Worm (Caenorhabditis elegans) whole organism, L3 larva: Measurements from ENCODE around the gene cest-17.

Experiments used
- R02D3.7 ChIP-seq: fragments of 150-350 bp; optimal IDR thresholded peaks from 2 replicates; lab custom pipeline; 2014; ENCODE audit warnings: missing biosample characterization, missing genetic modification characterization
- ZK546.5 ChIP-seq: sonication (generic microtip); optimal IDR thresholded peaks from 2 replicates; lab custom pipeline; 2017; ENCODE audit warnings: missing biosample characterization, missing genetic modification characterization
- aly-2 ChIP-seq: fragments of 150-350 bp; optimal IDR thresholded peaks from 2 replicates; lab custom pipeline; 2014; ENCODE audit warnings: missing biosample characterization, missing genetic modification characterization
- ama-1 ChIP-seq: fragments of 150-350 bp; optimal IDR thresholded peaks from 2 replicates; lab custom pipeline; 2018
- ceh-16 ChIP-seq: sonication (generic microtip); optimal IDR thresholded peaks from 2 replicates; lab custom pipeline; 2017; ENCODE audit warnings: missing biosample characterization, missing genetic modification characterization
- ceh-28 ChIP-seq: fragments of 150-350 bp; optimal IDR thresholded peaks from 2 replicates; lab custom pipeline; 2014; ENCODE audit warnings: missing biosample characterization, missing genetic modification reagents, missing genetic modification characterization
- ceh-82 ChIP-seq: fragments of 150-350 bp; optimal IDR thresholded peaks from 2 replicates; lab custom pipeline; 2014; ENCODE audit warnings: missing biosample characterization, missing genetic modification characterization
- egl-27 ChIP-seq: sonication (generic microtip); optimal IDR thresholded peaks from 4 replicates; lab custom pipeline; 2017; ENCODE audit warnings: missing biosample characterization, missing genetic modification reagents, missing genetic modification characterization
- egl-5 ChIP-seq: fragments of 150-350 bp; optimal IDR thresholded peaks from 2 replicates; lab custom pipeline; 2017; ENCODE audit warnings: missing biosample characterization, missing genetic modification reagents, missing genetic modification characterization, inconsistent platforms
- elt-1 ChIP-seq: fragments of 150-350 bp; optimal IDR thresholded peaks from 2 replicates; lab custom pipeline; 2014; ENCODE audit warnings: missing biosample characterization, missing genetic modification characterization
- elt-2 ChIP-seq: sonication (generic microtip); optimal IDR thresholded peaks from 2 replicates; lab custom pipeline; 2016; ENCODE audit warnings: missing genetic modification reagents, mild to moderate bottlenecking, missing genetic modification characterization, missing compliant biosample characterization
- fkh-2 ChIP-seq: fragments of 150-350 bp; optimal IDR thresholded peaks from 2 replicates; lab custom pipeline; 2014; ENCODE audit warnings: missing biosample characterization, missing genetic modification reagents, missing genetic modification characterization
- fos-1 ChIP-seq: fragments of 150-350 bp; optimal IDR thresholded peaks from 2 replicates; lab custom pipeline; 2014; ENCODE audit warnings: missing biosample characterization, missing genetic modification characterization
- hmg-11 ChIP-seq: sonication (generic microtip); optimal IDR thresholded peaks from 2 replicates; lab custom pipeline; 2016; ENCODE audit warnings: missing genetic modification characterization, missing compliant biosample characterization
- lin-15B ChIP-seq: fragments of 150-350 bp; optimal IDR thresholded peaks from 2 replicates; lab custom pipeline; 2014; ENCODE audit warnings: missing biosample characterization, missing genetic modification characterization
- lsy-12 ChIP-seq: sonication (generic microtip); optimal IDR thresholded peaks from 2 replicates; lab custom pipeline; 2016; ENCODE audit warnings: mild to moderate bottlenecking, missing genetic modification characterization, missing compliant biosample characterization
- mdl-1 ChIP-seq: fragments of 150-350 bp; optimal IDR thresholded peaks from 2 replicates; lab custom pipeline; 2014; ENCODE audit warnings: missing biosample characterization, missing genetic modification characterization
- mml-1 ChIP-seq: fragments of 150-350 bp; sonication (generic microtip); optimal IDR thresholded peaks from 3 replicates; lab custom pipeline; 2014; ENCODE audit warnings: missing biosample characterization, missing genetic modification characterization
- nfya-1 ChIP-seq: sonication (generic microtip); optimal IDR thresholded peaks from 2 replicates; lab custom pipeline; 2017; ENCODE audit warnings: missing genetic modification characterization, mild to moderate bottlenecking, missing compliant biosample characterization, antibody characterized with exemption, moderate library complexity; ENCODE audit not compliant: insufficient read depth
- nhr-12 ChIP-seq: fragments of 150-350 bp; optimal IDR thresholded peaks from 2 replicates; lab custom pipeline; 2014; ENCODE audit warnings: missing biosample characterization, missing genetic modification characterization
- nhr-23 ChIP-seq: fragments of 150-350 bp; optimal IDR thresholded peaks from 2 replicates; lab custom pipeline; 2014; ENCODE audit warnings: missing biosample characterization, missing genetic modification reagents, missing genetic modification characterization
- nhr-25 ChIP-seq: sonication (generic microtip); optimal IDR thresholded peaks from 2 replicates; lab custom pipeline; 2017; ENCODE audit warnings: missing biosample characterization, missing genetic modification characterization
- nhr-67 ChIP-seq: fragments of 150-350 bp; optimal IDR thresholded peaks from 2 replicates; lab custom pipeline; 2014; ENCODE audit warnings: missing biosample characterization, missing genetic modification characterization
- nhr-76 ChIP-seq: fragments of 150-350 bp; sonication (generic microtip); optimal IDR thresholded peaks from 5 replicates; lab custom pipeline; 2014; ENCODE audit warnings: missing biosample characterization, missing genetic modification characterization
- pqm-1 ChIP-seq: fragments of 150-350 bp; optimal IDR thresholded peaks from 2 replicates; lab custom pipeline; 2017; ENCODE audit warnings: missing biosample characterization, missing genetic modification characterization, inconsistent platforms
- skn-1 ChIP-seq: fragments of 150-350 bp; optimal IDR thresholded peaks from 2 replicates; lab custom pipeline; 2014; ENCODE audit warnings: missing biosample characterization, missing genetic modification characterization
- tbx-2 ChIP-seq: sonication (generic microtip); optimal IDR thresholded peaks from 2 replicates; lab custom pipeline; 2016; ENCODE audit warnings: mild to moderate bottlenecking, missing genetic modification characterization, missing compliant biosample characterization
- unc-62 ChIP-seq: fragments of 150-350 bp; sonication (generic microtip); optimal IDR thresholded peaks from 4 replicates; lab custom pipeline; 2014; ENCODE audit warnings: missing biosample characterization, missing genetic modification reagents, missing genetic modification characterization
- zag-1 ChIP-seq: fragments of 150-350 bp; optimal IDR thresholded peaks from 2 replicates; lab custom pipeline; 2014; ENCODE audit warnings: missing biosample characterization, missing genetic modification characterization
- ztf-11 ChIP-seq: fragments of 150-350 bp; optimal IDR thresholded peaks from 2 replicates; lab custom pipeline; 2014; ENCODE audit warnings: missing biosample characterization, missing genetic modification characterization
- ztf-4 ChIP-seq: fragments of 150-350 bp; optimal IDR thresholded peaks from 2 replicates; lab custom pipeline; 2014; ENCODE audit warnings: missing biosample characterization, missing genetic modification characterization

The cest-17 gene

ce11 chrV:8206931-8207330, 3.8 kb downstream of the cest-17 start, which contains the start of gene timp-1:
Gene timp-1, plus strand, starts transcription at chrV:8207235.
- TF ChIP-seq aly-2 (tag; lab: Kevin White, UChicago) = no peak
- TF ChIP-seq nhr-23 = peak; percentile 45
- no peak for TF ChIP-seq egl-27
- TF ChIP-seq ZK546.5 = no peak

ce11 chrV:8210527-8210926, 7.4 kb downstream of the cest-17 start:
- TF ChIP-seq fos-1 (tag; lab: Kevin White, UChicago) (no peak), nhr-76 (tag; lab: Kevin White, UChicago) (no peak), nfya-1 (tag; lab: Kevin White, UChicago) (peak; percentile 19)

- TF ChIP-seq R02D3.7 (no peak), zag-1 (tag; lab: Kevin White, UChicago) (no peak), tbx-2 (tag; lab: Kevin White, UChicago) (no peak), elt-2 (tag; lab: Kevin White, UChicago) (no peak), lin-15B (tag; lab: Kevin White, UChicago) (no peak), mml-1 (tag; lab: Kevin White, UChicago) (no peak), fkh-2 (no peak), pqm-1 (tag; lab: Kevin White, UChicago) (no peak), elt-1 (tag; lab: Kevin White, UChicago) (no peak), ztf-4 (tag; lab: Kevin White, UChicago) (no peak), unc-62 (GFP tag; lab: Kevin White, UChicago) (no peak), nhr-23 (no peak), ceh-82 (tag; lab: Kevin White, UChicago) (no peak), mdl-1 (tag; lab: Kevin White, UChicago) (no peak), nhr-12 (tag; lab: Kevin White, UChicago) (no peak), fos-1 (tag; lab: Kevin White, UChicago) (no peak)
Observed at ce11 chrV:8211993-8212392, 8.9 kb downstream of the cest-17 start.

- no peak for TF ChIP-seq nhr-25
- TF ChIP-seq elt-2 (tag; lab: Kevin White, UChicago) = peak; percentile 87
- no peak for TF ChIP-seq ceh-28
- TF ChIP-seq pqm-1 (tag; lab: Kevin White, UChicago) = peak; percentile 83
Observed at ce11 chrV:8212816-8213215, 9.7 kb downstream of the cest-17 start.

- TF ChIP-seq ZK546.5 (no peak), ceh-16 (tag; lab: Kevin White, UChicago) (no peak), nhr-76 (tag; lab: Kevin White, UChicago) (no peak), ztf-11 (tag; lab: Kevin White, UChicago) (no peak), nhr-23 (no peak), R02D3.7 (no peak)
Observed at ce11 chrV:8213868-8214267, 10.7 kb downstream of the cest-17 start, which contains the start of gene K07C11.7. Gene K07C11.7, minus strand, starts transcription at chrV:8213968.

ce11 chrV:8215158-8215557, 12.0 kb downstream of the cest-17 start:
- TF ChIP-seq ama-1 (lab: Kevin White, UChicago) (no peak), R02D3.7 (no peak), egl-5 (tag; lab: Kevin White, UChicago) (no peak), ZK546.5 (no peak), nfya-1 (tag; lab: Kevin White, UChicago) (peak; percentile 25), aly-2 (tag; lab: Kevin White, UChicago) (no peak), hmg-11 (tag; lab: Kevin White, UChicago) (peak; percentile 70), nhr-23 (no peak), elt-2 (tag; lab: Kevin White, UChicago) (no peak), skn-1 (tag; lab: Kevin White, UChicago) (no peak), nhr-67 (tag; lab: Kevin White, UChicago) (no peak), egl-27 (no peak), ceh-82 (tag; lab: Kevin White, UChicago) (no peak)

- TF ChIP-seq ZK546.5 (no peak), lsy-12 (tag; lab: Kevin White, UChicago) (no peak), pqm-1 (tag; lab: Kevin White, UChicago) (peak; percentile 80), tbx-2 (tag; lab: Kevin White, UChicago) (no peak), elt-1 (tag; lab: Kevin White, UChicago) (no peak), elt-2 (tag; lab: Kevin White, UChicago) (peak; percentile 91)
Observed at ce11 chrV:8217118-8217517, 14.0 kb downstream of the cest-17 start.
